Worm (Caenorhabditis elegans) whole organism, young adult: ENCODE measurements around the gene C13F10.6.

ENCODE experiments used
- B0336.3 ChIP-seq: fragments of 200-800 bp; sonication (Bioruptor generic); IDR thresholded peaks from 2 replicates; pipeline ENCODE4 v1.3.6; 2022; ENCODE audit warnings: missing genetic modification characterization, missing compliant biosample characterization
- F10E7.11 ChIP-seq: sonication (generic microtip); optimal IDR thresholded peaks from 2 replicates; lab custom pipeline; 2017; ENCODE audit warnings: mild to moderate bottlenecking, missing genetic modification characterization, moderate library complexity, missing compliant biosample characterization
- F23B12.7 ChIP-seq: sonication (generic microtip); optimal IDR thresholded peaks from 2 replicates; lab custom pipeline; 2017; ENCODE audit warnings: missing genetic modification characterization, mild to moderate bottlenecking, missing compliant biosample characterization, antibody characterized with exemption, moderate library complexity; ENCODE audit not compliant: insufficient read depth
- F33H1.4 ChIP-seq: fragments of 200-800 bp; sonication (Bioruptor generic); IDR thresholded peaks from 2 replicates; pipeline ENCODE4 v1.3.6; 2022; ENCODE audit warnings: missing genetic modification reagents, missing genetic modification characterization, missing compliant biosample characterization
- F39B2.1 ChIP-seq: fragments of 200-800 bp; sonication (Bioruptor generic); IDR thresholded peaks from 2 replicates; pipeline ENCODE4 v1.3.6; 2022; ENCODE audit warnings: missing genetic modification reagents, missing genetic modification characterization, missing compliant biosample characterization
- F52B5.7 ChIP-seq: sonication (generic microtip); optimal IDR thresholded peaks from 2 replicates; lab custom pipeline; 2016; ENCODE audit warnings: mild to moderate bottlenecking, missing genetic modification characterization, missing compliant biosample characterization
- F55B11.4 ChIP-seq: sonication (generic microtip); optimal IDR thresholded peaks from 2 replicates; lab custom pipeline; 2016; ENCODE audit warnings: missing compliant biosample characterization, missing genetic modification characterization, borderline replicate concordance; ENCODE audit not compliant: insufficient read depth
- F57A8.1 ChIP-seq: fragments of 200-800 bp; sonication (Bioruptor generic); optimal IDR thresholded peaks from 2 replicates; lab custom pipeline; 2018; ENCODE audit warnings: mild to moderate bottlenecking, missing genetic modification characterization, moderate library complexity, missing compliant biosample characterization
- K11D2.4 ChIP-seq: fragments of 200-800 bp; sonication (Bioruptor generic); IDR thresholded peaks from 2 replicates; pipeline ENCODE4 v1.3.6; 2022; ENCODE audit warnings: missing genetic modification reagents, missing genetic modification characterization, missing compliant biosample characterization
- Y67H2A.10 ChIP-seq: fragments of 200-800 bp; sonication (Bioruptor generic); conservative IDR thresholded peaks from 2 replicates; pipeline ENCODE4 v1.3.6; 2022; ENCODE audit warnings: missing genetic modification reagents, missing genetic modification characterization, missing compliant biosample characterization
- Y79H2A.3 ChIP-seq: fragments of 200-800 bp; sonication (Bioruptor generic); conservative IDR thresholded peaks from 2 replicates; pipeline ENCODE4 v1.3.6; 2022; ENCODE audit warnings: missing genetic modification reagents, missing genetic modification characterization, missing compliant biosample characterization
- aptf-3 ChIP-seq: fragments of 200-800 bp; sonication (Bioruptor generic); IDR thresholded peaks from 2 replicates; pipeline ENCODE4 v1.3.6; 2022; ENCODE audit warnings: missing genetic modification characterization, missing compliant biosample characterization
- attf-5 ChIP-seq: fragments of 200-800 bp; sonication (Bioruptor generic); optimal IDR thresholded peaks from 2 replicates; lab custom pipeline; 2018; ENCODE audit warnings: mild to moderate bottlenecking, missing genetic modification characterization, missing compliant biosample characterization
- attf-6 ChIP-seq: fragments of 200-800 bp; sonication (Bioruptor generic); IDR thresholded peaks from 2 replicates; pipeline ENCODE4 v1.3.6; 2022; ENCODE audit warnings: missing genetic modification reagents, missing genetic modification characterization, missing compliant biosample characterization
- bed-1 ChIP-seq: fragments of 200-800 bp; sonication (Bioruptor generic); IDR thresholded peaks from 2 replicates; pipeline ENCODE4 v1.3.6; 2022; ENCODE audit warnings: missing genetic modification reagents, missing genetic modification characterization, missing compliant biosample characterization
- cebp-2 ChIP-seq: fragments of 200-800 bp; sonication (Bioruptor generic); IDR thresholded peaks from 2 replicates; pipeline ENCODE4 v1.3.6; 2022; ENCODE audit warnings: missing genetic modification characterization, missing compliant biosample characterization
- ceh-100 ChIP-seq: fragments of 200-800 bp; sonication (Bioruptor generic); IDR thresholded peaks from 2 replicates; pipeline ENCODE4 v1.3.6; 2022; ENCODE audit warnings: missing genetic modification reagents, missing genetic modification characterization, missing compliant biosample characterization
- ceh-40 ChIP-seq: fragments of 200-800 bp; sonication (Bioruptor generic); IDR thresholded peaks from 2 replicates; pipeline ENCODE4 v1.3.6; 2022; ENCODE audit warnings: missing genetic modification characterization, missing compliant biosample characterization
- ceh-91 ChIP-seq: fragments of 200-800 bp; sonication (Bioruptor generic); IDR thresholded peaks from 2 replicates; pipeline ENCODE4 v1.3.6; 2022; ENCODE audit warnings: missing genetic modification reagents, missing genetic modification characterization, missing compliant biosample characterization
- chd-7 ChIP-seq: sonication (generic microtip); optimal IDR thresholded peaks from 2 replicates; lab custom pipeline; 2016; ENCODE audit warnings: mild to moderate bottlenecking, missing genetic modification characterization, moderate library complexity, missing compliant biosample characterization
- dpff-1 ChIP-seq: sonication (generic microtip); optimal IDR thresholded peaks from 2 replicates; lab custom pipeline; 2017; ENCODE audit warnings: mild to moderate bottlenecking, missing genetic modification characterization, missing compliant biosample characterization
- egl-44 ChIP-seq: fragments of 200-800 bp; sonication (Bioruptor generic); IDR thresholded peaks from 2 replicates; pipeline ENCODE4 v1.3.6; 2022; ENCODE audit warnings: missing genetic modification reagents, missing genetic modification characterization, missing compliant biosample characterization
- gei-17 ChIP-seq: fragments of 200-800 bp; sonication (Bioruptor generic); optimal IDR thresholded peaks from 2 replicates; lab custom pipeline; 2018; ENCODE audit warnings: mild to moderate bottlenecking, missing genetic modification characterization, missing compliant biosample characterization
- him-1 ChIP-seq: sonication (generic microtip); optimal IDR thresholded peaks from 2 replicates; lab custom pipeline; 2016; ENCODE audit warnings: missing genotype, missing genetic modification reagents, missing genetic modification characterization, missing compliant biosample characterization
- hmg-1.2 ChIP-seq: fragments of 200-800 bp; sonication (Bioruptor generic); IDR thresholded peaks from 2 replicates; pipeline ENCODE4 v1.3.6; 2022; ENCODE audit warnings: missing genetic modification reagents, missing genetic modification characterization, missing compliant biosample characterization
- hmg-20 ChIP-seq: fragments of 200-800 bp; sonication (Bioruptor generic); IDR thresholded peaks from 2 replicates; pipeline ENCODE4 v1.3.6; 2022; ENCODE audit warnings: missing genetic modification reagents, missing genetic modification characterization, missing compliant biosample characterization
- let-526 ChIP-seq: fragments of 200-800 bp; sonication (Bioruptor generic); IDR thresholded peaks from 2 replicates; pipeline ENCODE4 v1.3.6; 2022; ENCODE audit warnings: missing genetic modification reagents, missing genetic modification characterization, missing compliant biosample characterization
- let-607 ChIP-seq, 2 experiments: fragments of 200-800 bp in 1 of 2; sonication (Bioruptor generic) in 1 of 2; sonication (generic microtip) in 1 of 2; optimal IDR thresholded peaks; 2 replicates each; lab custom pipeline; 2016 to 2018; ENCODE audit warnings: mild to moderate bottlenecking in 2 of 2, missing compliant biosample characterization in 2 of 2, missing genetic modification characterization in 2 of 2, moderate library complexity in 2 of 2, missing genotype in 1 of 2
- lin-26 ChIP-seq: fragments of 200-800 bp; sonication (Bioruptor generic); IDR thresholded peaks from 2 replicates; pipeline ENCODE4 v1.3.6; 2022; ENCODE audit warnings: missing genetic modification reagents, missing genetic modification characterization, missing compliant biosample characterization
- lin-35 ChIP-seq, 3 experiments: fragments of 150-350 bp in 2 of 3; sonication (generic microtip) in 1 of 3; optimal IDR thresholded peaks; 2 replicates each; lab custom pipeline; 2014 to 2018; ENCODE audit warnings: missing biosample characterization in 3 of 3, missing genetic modification characterization in 3 of 3, missing genetic modification reagents in 3 of 3
- lin-54 ChIP-seq: fragments of 200-800 bp; sonication (Bioruptor generic); optimal IDR thresholded peaks from 2 replicates; lab custom pipeline; 2018; ENCODE audit warnings: mild to moderate bottlenecking, missing genetic modification characterization, missing compliant biosample characterization
- lsl-1 ChIP-seq: fragments of 200-800 bp; sonication (Bioruptor generic); optimal IDR thresholded peaks from 2 replicates; lab custom pipeline; 2018; ENCODE audit warnings: mild to moderate bottlenecking, missing genetic modification characterization, moderate library complexity, missing compliant biosample characterization
- madf-10 ChIP-seq: sonication (generic microtip); optimal IDR thresholded peaks from 2 replicates; lab custom pipeline; 2016; ENCODE audit warnings: mild to moderate bottlenecking, missing genetic modification characterization, missing compliant biosample characterization
- madf-6 ChIP-seq: fragments of 200-800 bp; sonication (Bioruptor generic); IDR thresholded peaks from 2 replicates; pipeline ENCODE4 v1.3.6; 2022; ENCODE audit warnings: missing genetic modification reagents, missing genetic modification characterization, missing compliant biosample characterization
- mxl-1 ChIP-seq: sonication (generic microtip); optimal IDR thresholded peaks from 2 replicates; lab custom pipeline; 2016; ENCODE audit warnings: missing genetic modification characterization, missing compliant biosample characterization
- nfyb-1 ChIP-seq: fragments of 200-800 bp; sonication (Bioruptor generic); IDR thresholded peaks from 2 replicates; pipeline ENCODE4 v1.3.6; 2022; ENCODE audit warnings: missing genetic modification reagents, missing genetic modification characterization, missing compliant biosample characterization
- nhr-179 ChIP-seq: sonication (generic microtip); optimal IDR thresholded peaks from 2 replicates; lab custom pipeline; 2016; ENCODE audit warnings: mild to moderate bottlenecking, missing genetic modification characterization, missing compliant biosample characterization
- pbrm-1 ChIP-seq: fragments of 200-800 bp; sonication (Bioruptor generic); IDR thresholded peaks from 2 replicates; pipeline ENCODE4 v1.3.6; 2022; ENCODE audit warnings: missing genetic modification reagents, missing genetic modification characterization, missing compliant biosample characterization
- sdz-38 ChIP-seq: sonication (generic microtip); optimal IDR thresholded peaks from 2 replicates; lab custom pipeline; 2016; ENCODE audit warnings: missing genotype, missing genetic modification characterization, missing compliant biosample characterization
- sea-2 ChIP-seq: fragments of 200-800 bp; sonication (Bioruptor generic); IDR thresholded peaks from 2 replicates; pipeline ENCODE4 v1.3.6; 2022; ENCODE audit warnings: missing genetic modification characterization, missing compliant biosample characterization
- snpc-1.1 ChIP-seq: sonication (generic microtip); optimal IDR thresholded peaks from 2 replicates; lab custom pipeline; 2017; ENCODE audit warnings: missing genetic modification characterization, mild to moderate bottlenecking, missing compliant biosample characterization, antibody characterized with exemption, moderate library complexity, missing genotype, missing genetic modification reagents; ENCODE audit not compliant: insufficient read depth
- snpc-4 ChIP-seq, 5 experiments: fragments of 150-350 bp in 1 of 5; sonication (generic microtip) in 4 of 5; optimal IDR thresholded peaks; 2 replicates each; lab custom pipeline; 2014 to 2018; ENCODE audit warnings: missing genetic modification characterization in 5 of 5, missing biosample characterization in 3 of 5, antibody characterized with exemption in 2 of 5, mild to moderate bottlenecking in 2 of 5, missing compliant biosample characterization in 2 of 5, missing genotype in 2 of 5, moderate library complexity in 2 of 5, missing genetic modification reagents in 1 of 5
- tbp1 ChIP-seq: fragments of 200-800 bp; sonication (Bioruptor generic); optimal IDR thresholded peaks from 2 replicates; lab custom pipeline; 2018; ENCODE audit warnings: mild to moderate bottlenecking, missing genetic modification characterization, missing compliant biosample characterization
- tbx-9 ChIP-seq: sonication (generic microtip); optimal IDR thresholded peaks from 2 replicates; lab custom pipeline; 2016; ENCODE audit warnings: borderline replicate concordance, missing genetic modification characterization, inconsistent platforms, missing compliant biosample characterization
- tlf-1 ChIP-seq: fragments of 200-800 bp; sonication (Bioruptor generic); optimal IDR thresholded peaks from 2 replicates; lab custom pipeline; 2018; ENCODE audit warnings: mild to moderate bottlenecking, missing genetic modification characterization, missing compliant biosample characterization
- unc-62 ChIP-seq: fragments of 150-350 bp; optimal IDR thresholded peaks from 2 replicates; lab custom pipeline; 2014; ENCODE audit warnings: missing biosample characterization, missing genetic modification reagents, missing genetic modification characterization
- ztf-22 ChIP-seq: fragments of 200-800 bp; sonication (Bioruptor generic); optimal IDR thresholded peaks from 2 replicates; lab custom pipeline; 2018; ENCODE audit warnings: mild to moderate bottlenecking, missing genetic modification characterization, moderate library complexity, missing compliant biosample characterization
- ztf-6 ChIP-seq: fragments of 200-800 bp; sonication (Bioruptor generic); IDR thresholded peaks from 2 replicates; pipeline ENCODE4 v1.3.6; 2022; ENCODE audit warnings: missing genetic modification reagents, missing genetic modification characterization, missing compliant biosample characterization

C13F10.6 gene

DNA sequence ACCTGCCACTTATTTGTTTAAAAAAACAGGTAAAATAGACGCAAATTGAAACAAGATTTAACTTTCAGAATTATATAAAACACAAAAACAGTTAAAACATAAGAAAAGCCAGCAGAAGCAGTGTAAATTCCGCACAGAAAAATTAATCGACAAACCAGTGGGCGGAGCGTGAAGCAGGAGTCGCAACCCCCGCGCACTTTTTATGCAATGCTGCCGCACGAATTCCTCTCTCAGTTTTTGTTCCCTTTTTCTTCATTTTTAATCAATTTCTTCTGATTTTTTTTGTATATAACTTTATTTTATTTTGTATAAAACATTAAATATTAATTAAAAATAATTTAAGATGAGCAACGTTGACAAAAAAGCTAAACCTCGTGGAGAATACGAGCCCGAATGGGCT, 10.0 kb upstream of the C13F10.6 start, which contains the start of the genes gei-6 and krr-1 (continued):
- TF ChIP-seq dpff-1 (tag; lab: Kevin White, UChicago) (no peak), F33H1.4 (GFP tag; lab: Robert Waterston, UW) (no peak), F52B5.7 (tag; lab: Kevin White, UChicago) (no peak), let-607 (tag; optimal IDR thresholded peaks at IDR 0.05; lab: Kevin White, UChicago) (no peak), F23B12.7 (tag; lab: Kevin White, UChicago) (peak; percentile 73), F39B2.1 (GFP tag; lab: Robert Waterston, UW) (no peak), nhr-179 (tag; lab: Kevin White, UChicago) (no peak), Y67H2A.10 (GFP tag; lab: Robert Waterston, UW) (no peak), pbrm-1 (GFP tag; lab: Robert Waterston, UW) (peak; percentile 15; the same call in 1 of the 2 replicates), him-1 (tag; lab: Kevin White, UChicago) (no peak), madf-10 (tag; lab: Kevin White, UChicago) (no peak), sdz-38 (tag; lab: Kevin White, UChicago) (no peak), snpc-4 (GFP tag; optimal IDR thresholded peaks at IDR 0.05; lab: Kevin White, UChicago) (peak; percentile 9), snpc-4 (tag; optimal IDR thresholded peaks at IDR 0.05; lab: Kevin White, UChicago) (peak in 2 of 4 experiments; percentile 2 to 17), F57A8.1 (no peak), tbx-9 (tag; lab: Kevin White, UChicago) (no peak), lsl-1 (GFP tag; lab: Kevin White, UChicago) (no peak), F55B11.4 (tag; lab: Kevin White, UChicago) (no peak), ztf-6 (GFP tag; lab: Robert Waterston, UW) (no peak), mxl-1 (tag; lab: Kevin White, UChicago) (no peak), sea-2 (GFP tag; lab: Robert Waterston, UW) (no peak), ceh-91 (GFP tag; lab: Robert Waterston, UW) (no peak), nfyb-1 (no peak), gei-17 (no peak), cebp-2 (GFP tag; lab: Robert Waterston, UW) (no peak), madf-6 (GFP tag; lab: Robert Waterston, UW) (peak; percentile 55; the same call in 1 of the 2 replicates), let-526 (GFP tag; lab: Robert Waterston, UW) (no peak), lin-54 (GFP tag; lab: Kevin White, UChicago) (peak; percentile 14), hmg-20 (GFP tag; lab: Robert Waterston, UW) (no peak), egl-44 (GFP tag; lab: Robert Waterston, UW) (no peak), unc-62 (no peak), ceh-100 (GFP tag; lab: Robert Waterston, UW) (no peak; the same call in 1 of the 2 replicates), bed-1 (no peak), hmg-1.2 (GFP tag; lab: Robert Waterston, UW) (no peak), Y79H2A.3 (GFP tag; lab: Robert Waterston, UW) (no peak), K11D2.4 (GFP tag; lab: Robert Waterston, UW) (no peak), ceh-40 (GFP tag; lab: Robert Waterston, UW) (no peak), ztf-22 (GFP tag; lab: Kevin White, UChicago) (no peak), chd-7 (tag; lab: Kevin White, UChicago) (no peak), lin-35 (GFP tag; optimal IDR thresholded peaks at IDR 0.05; lab: Kevin White, UChicago) (peak in 1 of 3 experiments; percentile 53), tbp1 (GFP tag; lab: Kevin White, UChicago) (peak; percentile 25), aptf-3 (no peak), F10E7.11 (tag; lab: Kevin White, UChicago) (no peak), tlf-1 (GFP tag; lab: Kevin White, UChicago) (no peak), B0336.3 (no peak), snpc-1.1 (tag; lab: Kevin White, UChicago) (peak; percentile 50), attf-5 (peak; percentile 60), attf-6 (GFP tag; lab: Robert Waterston, UW) (no peak), lin-26 (GFP tag; lab: Robert Waterston, UW) (no peak)
